Fruit fly (Drosophila melanogaster) whole organism: ENCODE data around the gene wol.

Experiments used
- CG8478 ChIP-seq: fragments of >200 bp; optimal IDR thresholded peaks from 2 replicates; lab custom pipeline; 2018; ENCODE audit warnings: inconsistent platforms
- Dll ChIP-seq: fragments of >200 bp; optimal IDR thresholded peaks from 2 replicates; lab custom pipeline; 2017
- pan ChIP-seq: fragments of >200 bp; optimal IDR thresholded peaks from 2 replicates; lab custom pipeline; 2017
- usp ChIP-seq: fragments of >200 bp; optimal IDR thresholded peaks from 2 replicates; lab custom pipeline; 2017; ENCODE audit warnings: missing biosample characterization, missing genetic modification characterization, mixed read lengths

- TF ChIP-seq usp (no peak), CG8478 (lab: Kevin White, UChicago) (no peak), pan (lab: Kevin White, UChicago) (no peak), Dll (lab: Kevin White, UChicago) (no peak)
These were observed 31.9 kb upstream of the wol start for dm6 chr2L:8334705-8335104.
